Worm (Caenorhabditis elegans) whole organism, L1 larva: ENCODE measurements around the gene Y55D9A.2.

Experiments
- ceh-82 ChIP-seq, 3 experiments: fragments of 150-350 bp in 1 of 3; sonication (generic microtip) in 2 of 3; optimal IDR thresholded peaks; 2 replicates each; lab custom pipeline; 2014 to 2017; ENCODE audit warnings: missing biosample characterization in 3 of 3, missing genetic modification characterization in 3 of 3
- efl-3 ChIP-seq: fragments of 200-800 bp; sonication (Bioruptor generic); optimal IDR thresholded peaks from 2 replicates; lab custom pipeline; 2018; ENCODE audit warnings: mild to moderate bottlenecking, missing genetic modification characterization, missing compliant biosample characterization
- lin-15B ChIP-seq: fragments of 150-350 bp; sonication (generic microtip); optimal IDR thresholded peaks from 3 replicates; lab custom pipeline; 2014; ENCODE audit warnings: missing biosample characterization, missing genetic modification characterization
- lsy-2 ChIP-seq, 2 experiments: fragments of 150-350 bp; optimal IDR thresholded peaks; 2 replicates each; lab custom pipeline; 2014; ENCODE audit warnings: missing biosample characterization in 2 of 2, missing genetic modification characterization in 2 of 2
- mep-1 ChIP-seq: fragments of 150-350 bp; optimal IDR thresholded peaks from 2 replicates; lab custom pipeline; 2014; ENCODE audit warnings: missing biosample characterization, missing genetic modification characterization
- nhr-11 ChIP-seq: fragments of 150-350 bp; optimal IDR thresholded peaks from 2 replicates; lab custom pipeline; 2014; ENCODE audit warnings: missing biosample characterization, missing genetic modification characterization
- nhr-237 ChIP-seq: fragments of 150-350 bp; optimal IDR thresholded peaks from 2 replicates; lab custom pipeline; 2014; ENCODE audit warnings: missing biosample characterization, missing genetic modification characterization
- nhr-77 ChIP-seq: fragments of 150-350 bp; optimal IDR thresholded peaks from 2 replicates; lab custom pipeline; 2014; ENCODE audit warnings: missing biosample characterization, missing genetic modification characterization
- skn-1 ChIP-seq: fragments of 150-350 bp; optimal IDR thresholded peaks from 2 replicates; lab custom pipeline; 2014; ENCODE audit warnings: missing biosample characterization, missing genetic modification characterization
- snpc-4 ChIP-seq: fragments of 150-350 bp; optimal IDR thresholded peaks from 2 replicates; lab custom pipeline; 2014; ENCODE audit warnings: missing biosample characterization, missing genetic modification characterization

- TF ChIP-seq ceh-82 (tag; optimal IDR thresholded peaks at IDR 0.05; lab: Kevin White, UChicago) (peak in 1 of 3 experiments; percentile 45), lin-15B (tag; lab: Kevin White, UChicago) (no peak), snpc-4 (no peak), nhr-237 (no peak), skn-1 (tag; lab: Kevin White, UChicago) (no peak), nhr-77 (tag; lab: Kevin White, UChicago) (no peak), nhr-11 (tag; lab: Kevin White, UChicago) (no peak), efl-3 (GFP tag; lab: Kevin White, UChicago) (no peak), mep-1 (tag; lab: Kevin White, UChicago) (peak; percentile 34), lsy-2 (tag; optimal IDR thresholded peaks at IDR 0.05; lab: Kevin White, UChicago) (no peak)
Measured at ce11 chrIV:12584146-12584545, 21.1 kb downstream of the Y55D9A.2 start.
